Worm (Caenorhabditis elegans) whole organism, late embryonic: ENCODE results near the gene F39F10.4.
A peak's percentile ranks its signal among the peaks of the same experiment; 100 is the strongest.

Experiments
- K09A11.1 ChIP-seq: sonication (generic microtip); optimal IDR thresholded peaks from 2 replicates; lab custom pipeline; 2017; ENCODE audit warnings: antibody characterized with exemption, mild to moderate bottlenecking, missing genetic modification characterization, missing compliant biosample characterization; ENCODE audit not compliant: insufficient read depth
- dve-1 ChIP-seq: sonication (generic microtip); optimal IDR thresholded peaks from 2 replicates; lab custom pipeline; 2017; ENCODE audit warnings: antibody characterized with exemption, mild to moderate bottlenecking, missing genetic modification characterization, missing compliant biosample characterization
- ets-4 ChIP-seq: sonication (generic microtip); optimal IDR thresholded peaks from 2 replicates; lab custom pipeline; 2016; ENCODE audit warnings: missing genetic modification characterization, missing compliant biosample characterization
- fkh-10 ChIP-seq: fragments of 150-350 bp; optimal IDR thresholded peaks from 2 replicates; lab custom pipeline; 2014; ENCODE audit warnings: missing biosample characterization, missing genetic modification reagents, missing genetic modification characterization
- nhr-232 ChIP-seq: sonication (generic microtip); optimal IDR thresholded peaks from 2 replicates; lab custom pipeline; 2016; ENCODE audit warnings: missing genetic modification characterization, missing compliant biosample characterization
- pag-3 ChIP-seq: sonication (generic microtip); optimal IDR thresholded peaks from 2 replicates; lab custom pipeline; 2016; ENCODE audit warnings: missing compliant biosample characterization, missing genetic modification characterization, borderline replicate concordance
- rnt-1 ChIP-seq: sonication (generic microtip); optimal IDR thresholded peaks from 2 replicates; lab custom pipeline; 2016; ENCODE audit warnings: missing genetic modification characterization, missing compliant biosample characterization
- sox-2 ChIP-seq: fragments of 200-800 bp; sonication (Bioruptor generic); IDR thresholded peaks from 2 replicates; pipeline ENCODE4 v1.3.6; 2022; ENCODE audit warnings: missing genetic modification reagents, missing genetic modification characterization, missing compliant biosample characterization
- tbx-2 ChIP-seq: sonication (generic microtip); optimal IDR thresholded peaks from 2 replicates; lab custom pipeline; 2016; ENCODE audit warnings: missing genetic modification characterization, missing compliant biosample characterization
- unc-86 ChIP-seq: sonication (generic microtip); optimal IDR thresholded peaks from 2 replicates; lab custom pipeline; 2016; ENCODE audit warnings: missing genetic modification characterization, missing compliant biosample characterization

DNA sequence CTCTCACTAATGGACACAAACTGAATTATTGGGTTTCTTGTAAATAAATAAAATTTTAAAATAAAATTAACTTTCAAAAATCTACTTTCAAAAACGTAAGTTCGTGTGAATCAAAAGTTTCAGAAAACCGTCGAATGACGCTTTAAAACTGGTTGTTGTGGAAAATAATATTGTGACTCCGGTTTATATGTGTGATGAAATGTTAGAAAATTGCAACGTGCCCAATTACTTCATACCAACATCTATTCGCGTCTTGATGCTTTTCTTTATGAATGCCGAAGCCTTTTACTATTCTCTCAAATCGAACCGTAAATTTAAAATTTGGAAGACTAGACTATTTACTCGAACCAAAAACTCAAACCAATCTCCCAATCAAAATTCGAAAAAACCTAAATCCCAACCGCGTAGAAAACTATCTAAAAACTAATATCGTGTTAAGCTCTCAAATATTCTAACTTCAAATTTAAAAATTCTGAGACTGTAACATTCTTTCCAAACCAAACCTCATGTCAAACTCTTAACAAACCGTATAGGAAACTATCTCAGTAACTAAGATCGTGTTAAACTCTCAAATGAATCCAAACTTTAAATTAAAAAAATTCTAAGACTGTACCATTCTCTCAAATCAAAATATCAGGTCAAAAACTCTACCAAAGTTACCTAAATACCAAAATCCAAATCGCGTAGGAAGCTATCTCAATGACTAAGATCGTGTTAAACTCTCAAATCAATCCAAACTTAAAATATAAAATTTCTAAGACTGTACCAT lies 27.9 kb upstream of the F39F10.4 start:
- TF ChIP-seq fkh-10: no peak
- TF ChIP-seq dve-1 (tag; lab: Kevin White, UChicago): peak; percentile 34
- no peak for TF ChIP-seq rnt-1
- no peak for TF ChIP-seq unc-86 (tag; lab: Kevin White, UChicago)
- TF ChIP-seq tbx-2 (tag; lab: Kevin White, UChicago): no peak
- no peak for TF ChIP-seq ets-4 (tag; lab: Kevin White, UChicago)
- TF ChIP-seq nhr-232 (tag; lab: Kevin White, UChicago): no peak
- TF ChIP-seq K09A11.1 (tag; lab: Kevin White, UChicago): no peak
- no peak for TF ChIP-seq sox-2 (GFP tag; lab: Robert Waterston, UW)
- no peak for TF ChIP-seq pag-3 (tag; lab: Kevin White, UChicago)
